Worm (Caenorhabditis elegans): Measurements from ENCODE around the gene str-99.

DNA sequence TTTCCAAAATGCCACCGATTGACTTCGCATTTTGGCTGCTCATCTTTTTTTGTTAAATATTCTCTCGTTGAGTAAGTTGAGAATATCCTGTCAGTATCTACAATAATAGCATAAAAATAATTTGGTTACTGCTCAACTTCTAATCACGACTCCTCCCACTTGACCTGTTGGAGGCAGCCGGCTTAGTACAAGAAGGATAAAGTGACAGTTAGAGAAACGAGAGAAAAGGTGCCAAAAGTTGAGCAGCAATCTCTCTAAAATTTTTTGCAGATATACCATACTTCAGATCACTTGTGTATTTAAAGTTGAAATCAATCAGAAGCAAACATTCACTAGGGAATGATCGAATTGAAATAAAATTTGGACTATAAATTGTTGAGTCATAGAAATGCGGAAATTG lies 33.6 kb downstream of the str-99 start, which contains the start of gene nhr-111:
- TF ChIP-seq him-1 (tag; optimal IDR thresholded peaks at IDR 0.05) (no peak), dao-5 (tag; optimal IDR thresholded peaks at IDR 0.05) (no peak), W03F9.2 (tag; optimal IDR thresholded peaks at IDR 0.05) (no peak)

Data from whole organism, L4/young adult.